Worm (Caenorhabditis elegans) whole organism, midembryonic: ENCODE data around the gene srj-26.

Source experiments
- T22C8.4 ChIP-seq: fragments of 200-800 bp; sonication (Bioruptor generic); IDR thresholded peaks from 2 replicates; pipeline ENCODE4 v1.3.6; 2022; ENCODE audit warnings: missing genetic modification characterization, missing compliant biosample characterization
- flt-1 ChIP-seq: fragments of 200-800 bp; sonication (Bioruptor generic); IDR thresholded peaks from 2 replicates; pipeline ENCODE4 v1.3.6; 2022; ENCODE audit warnings: missing genetic modification characterization, missing compliant biosample characterization
- klf-2 ChIP-seq: fragments of 200-800 bp; sonication (Bioruptor generic); conservative IDR thresholded peaks from 2 replicates; pipeline ENCODE4 v1.3.6; 2022; ENCODE audit warnings: missing genetic modification reagents, missing genetic modification characterization, missing compliant biosample characterization
- ref-1 ChIP-seq: fragments of 200-800 bp; sonication (Bioruptor generic); conservative IDR thresholded peaks from 2 replicates; pipeline ENCODE4 v1.3.6; 2022; ENCODE audit warnings: missing genetic modification reagents, missing genetic modification characterization, missing compliant biosample characterization
- ztf-23 ChIP-seq: fragments of 200-800 bp; sonication (Bioruptor generic); IDR thresholded peaks from 2 replicates; pipeline ENCODE4 v1.3.6; 2022; ENCODE audit warnings: missing genetic modification reagents, missing genetic modification characterization, missing compliant biosample characterization

DNA sequence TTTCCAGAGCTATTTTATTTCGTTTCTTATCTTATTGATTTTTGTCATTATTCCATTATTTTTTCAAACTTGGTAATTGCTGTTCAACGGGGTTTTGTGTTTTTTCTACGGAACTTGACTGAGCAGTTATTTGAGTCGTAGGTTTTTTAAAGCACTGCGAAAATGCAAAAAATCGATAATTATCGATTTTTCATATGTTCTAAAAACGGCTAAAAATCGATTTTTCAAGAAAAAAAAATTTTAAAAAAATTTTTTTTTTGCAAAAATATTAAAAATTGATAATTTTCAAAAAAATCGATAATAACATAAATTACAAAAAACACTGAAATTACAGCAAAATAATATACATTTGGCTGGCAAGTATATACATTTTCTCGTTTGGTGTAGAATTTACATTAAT, 45.3 kb upstream of the srj-26 start:
- no peak for TF ChIP-seq ref-1
- peak; percentile 79 for TF ChIP-seq T22C8.4 (GFP tag; lab: Robert Waterston, UW)
- TF ChIP-seq ztf-23 (GFP tag; lab: Robert Waterston, UW), result no peak
- no peak for TF ChIP-seq flt-1 (GFP tag; lab: Robert Waterston, UW)
- TF ChIP-seq klf-2 (GFP tag; lab: Robert Waterston, UW), result no peak
